Worm (Caenorhabditis elegans) whole organism, L4 larva: ENCODE data around the gene ifas-1.

ENCODE experiments used
- F44E2.7 ChIP-seq: fragments of 200-800 bp; sonication (Bioruptor generic); IDR thresholded peaks from 2 replicates; pipeline ENCODE4 v2.1.2; 2022; ENCODE audit warnings: missing genetic modification characterization, missing compliant biosample characterization
- T26A8.4 ChIP-seq: fragments of 200-800 bp; sonication (Bioruptor generic); IDR thresholded peaks from 2 replicates; pipeline ENCODE4 v1.3.6; 2022; ENCODE audit warnings: missing genetic modification characterization, missing compliant biosample characterization
- Y75B8A.6 ChIP-seq: fragments of 200-800 bp; sonication (Bioruptor generic); IDR thresholded peaks from 2 replicates; pipeline ENCODE4 v1.3.6; 2022; ENCODE audit warnings: missing genetic modification reagents, missing genetic modification characterization, missing compliant biosample characterization
- ZK546.5 ChIP-seq, 2 experiments: sonication (generic microtip); optimal IDR thresholded peaks; 2 replicates each; lab custom pipeline; 2017; ENCODE audit warnings: missing biosample characterization in 2 of 2, missing genetic modification characterization in 2 of 2
- aha-1 ChIP-seq: fragments of 150-350 bp; peaks from one replicate; lab custom pipeline; 2014; ENCODE audit warnings: missing biosample characterization, missing genetic modification characterization
- arid-1 ChIP-seq: fragments of 200-800 bp; sonication (Bioruptor generic); conservative IDR thresholded peaks from 2 replicates; pipeline ENCODE4 v1.3.6; 2022; ENCODE audit warnings: missing genetic modification reagents, missing genetic modification characterization, missing compliant biosample characterization
- ceh-62 ChIP-seq: sonication (generic microtip); optimal IDR thresholded peaks from 2 replicates; lab custom pipeline; 2017; ENCODE audit warnings: missing biosample characterization, missing genetic modification characterization
- daf-8 ChIP-seq: fragments of 200-800 bp; sonication (Bioruptor generic); IDR thresholded peaks from 2 replicates; pipeline ENCODE4 v1.3.6; 2022; ENCODE audit warnings: missing genetic modification characterization, missing compliant biosample characterization
- dmd-6 ChIP-seq: fragments of 200-800 bp; sonication (Bioruptor generic); IDR thresholded peaks from 2 replicates; pipeline ENCODE4 v1.3.6; 2022; ENCODE audit warnings: missing genetic modification reagents, missing genetic modification characterization, missing compliant biosample characterization
- duxl-1 ChIP-seq: sonication (generic microtip); optimal IDR thresholded peaks from 2 replicates; lab custom pipeline; 2016; ENCODE audit warnings: mild to moderate bottlenecking, missing genetic modification characterization, moderate library complexity, missing compliant biosample characterization; ENCODE audit not compliant: poor library complexity
- fkh-10 ChIP-seq: fragments of 150-350 bp; optimal IDR thresholded peaks from 2 replicates; lab custom pipeline; 2014; ENCODE audit warnings: missing biosample characterization, missing genetic modification reagents, missing genetic modification characterization
- jun-1 ChIP-seq: fragments of 150-350 bp; optimal IDR thresholded peaks from 2 replicates; lab custom pipeline; 2014; ENCODE audit warnings: missing biosample characterization, missing genetic modification reagents, missing genetic modification characterization
- lim-7 ChIP-seq: fragments of 200-800 bp; sonication (Bioruptor generic); IDR thresholded peaks from 2 replicates; pipeline ENCODE4 v1.3.6; 2022; ENCODE audit warnings: missing genetic modification characterization, missing compliant biosample characterization
- lin-13 ChIP-seq: fragments of 150-350 bp; optimal IDR thresholded peaks from 2 replicates; lab custom pipeline; 2014; ENCODE audit warnings: missing biosample characterization, missing genetic modification reagents, missing genetic modification characterization
- madf-9 ChIP-seq: fragments of 200-800 bp; sonication (Bioruptor generic); conservative IDR thresholded peaks from 2 replicates; pipeline ENCODE4 v1.3.6; 2022; ENCODE audit warnings: missing genetic modification reagents, missing genetic modification characterization, missing compliant biosample characterization
- mxl-3 ChIP-seq: fragments of 200-800 bp; sonication (Bioruptor generic); optimal IDR thresholded peaks from 2 replicates; lab custom pipeline; 2018; ENCODE audit warnings: mild to moderate bottlenecking, missing genetic modification characterization, missing compliant biosample characterization
- nhr-25 ChIP-seq: sonication (generic microtip); optimal IDR thresholded peaks from 2 replicates; lab custom pipeline; 2017; ENCODE audit warnings: missing genetic modification characterization, mild to moderate bottlenecking, missing compliant biosample characterization, antibody characterized with exemption, moderate library complexity, borderline replicate concordance; ENCODE audit not compliant: insufficient read depth
- nhr-77 ChIP-seq: fragments of 150-350 bp; optimal IDR thresholded peaks from 2 replicates; lab custom pipeline; 2014; ENCODE audit warnings: missing biosample characterization, missing genetic modification characterization
- php-3 ChIP-seq: fragments of 200-800 bp; sonication (Bioruptor generic); IDR thresholded peaks from 2 replicates; pipeline ENCODE4 v1.3.6; 2022; ENCODE audit warnings: missing genetic modification reagents, missing genetic modification characterization, missing compliant biosample characterization
- rbr-2 ChIP-seq: sonication (generic microtip); optimal IDR thresholded peaks from 2 replicates; lab custom pipeline; 2016; ENCODE audit warnings: missing genotype, missing genetic modification characterization, missing compliant biosample characterization
- saeg-2 ChIP-seq: fragments of 200-800 bp; sonication (Bioruptor generic); IDR thresholded peaks from 2 replicates; pipeline ENCODE4 v1.3.6; 2022; ENCODE audit warnings: missing genetic modification reagents, missing genetic modification characterization, missing compliant biosample characterization
- set-16 ChIP-seq: fragments of 200-800 bp; sonication (Bioruptor generic); IDR thresholded peaks from 2 replicates; pipeline ENCODE4 v1.3.6; 2022; ENCODE audit warnings: missing genetic modification reagents, missing genetic modification characterization, missing compliant biosample characterization
- snpc-4 ChIP-seq: fragments of 150-350 bp; optimal IDR thresholded peaks from 2 replicates; lab custom pipeline; 2014; ENCODE audit warnings: missing biosample characterization, missing genetic modification characterization
- tra-1 ChIP-seq: fragments of 200-800 bp; sonication (Bioruptor generic); IDR thresholded peaks from 2 replicates; pipeline ENCODE4 v1.3.6; 2022; ENCODE audit warnings: missing genetic modification reagents, missing genetic modification characterization, missing compliant biosample characterization
- unc-62 ChIP-seq, 3 experiments: fragments of 150-350 bp in 1 of 3; sonication (generic microtip); optimal IDR thresholded peaks in 2 of 3; peaks in 1 of 3; 1 replicate in 1 of 3; 2 replicates in 2 of 3; lab custom pipeline; 2014 to 2017; ENCODE audit warnings: missing biosample characterization in 3 of 3, missing genetic modification characterization in 3 of 3, missing genetic modification reagents in 3 of 3, missing genotype in 1 of 3
- vab-7 ChIP-seq: fragments of 200-800 bp; sonication (Bioruptor generic); IDR thresholded peaks from 2 replicates; pipeline ENCODE4 v1.3.6; 2022; ENCODE audit warnings: missing genetic modification reagents, missing genetic modification characterization, missing compliant biosample characterization
- zag-1 ChIP-seq: fragments of 150-350 bp; optimal IDR thresholded peaks from 2 replicates; lab custom pipeline; 2014; ENCODE audit warnings: missing biosample characterization, missing genetic modification characterization
- zip-11 ChIP-seq: fragments of 200-800 bp; sonication (Bioruptor generic); IDR thresholded peaks from 2 replicates; pipeline ENCODE4 v1.3.6; 2022; ENCODE audit warnings: missing genetic modification characterization, missing compliant biosample characterization
- ztf-11 ChIP-seq: fragments of 150-350 bp; optimal IDR thresholded peaks from 2 replicates; lab custom pipeline; 2014; ENCODE audit warnings: missing biosample characterization, missing genetic modification characterization
- ztf-7 ChIP-seq: fragments of 150-350 bp; optimal IDR thresholded peaks from 2 replicates; lab custom pipeline; 2014; ENCODE audit warnings: missing biosample characterization, missing genetic modification characterization

ifas-1 gene

DNA sequence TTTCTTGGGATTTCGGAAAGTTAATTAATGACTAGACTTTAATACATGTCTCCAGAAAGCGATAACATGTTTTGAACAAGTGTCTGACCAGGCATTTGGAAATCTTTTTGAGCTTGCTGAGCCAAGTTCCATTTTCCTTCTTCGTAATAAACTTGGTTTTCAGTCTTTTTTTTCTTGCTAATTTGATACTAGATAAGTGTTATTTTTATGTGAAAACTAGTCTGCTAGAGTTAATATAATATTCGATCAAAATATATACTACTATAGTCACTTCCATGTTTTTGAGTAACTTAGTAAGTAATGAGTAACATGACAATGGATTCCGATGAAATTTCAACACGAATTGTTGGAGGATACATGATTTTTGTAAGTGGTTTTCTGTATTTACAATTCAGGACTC is 20.7 kb upstream of the ifas-1 start, which contains the start of gene srx-110:
srx-110 (plus strand) TSS at position 301 of the 400 bp plus-strand sequence.
- TF ChIP-seq madf-9 (GFP tag; lab: Robert Waterston, UW): no peak
- no peak for TF ChIP-seq dmd-6 (GFP tag; lab: Robert Waterston, UW)
- TF ChIP-seq F44E2.7: no peak
- no peak for TF ChIP-seq ztf-11
- TF ChIP-seq unc-62 (GFP tag; optimal IDR thresholded peaks at IDR 0.05 in 1 of 2; lab: Kevin White, UChicago): peak in 1 of 2 experiments; percentile 17
- TF ChIP-seq unc-62 (tag; optimal IDR thresholded peaks at IDR 0.05; lab: Kevin White, UChicago): no peak
- TF ChIP-seq, all 104 proteins: peak for 1

DNA sequence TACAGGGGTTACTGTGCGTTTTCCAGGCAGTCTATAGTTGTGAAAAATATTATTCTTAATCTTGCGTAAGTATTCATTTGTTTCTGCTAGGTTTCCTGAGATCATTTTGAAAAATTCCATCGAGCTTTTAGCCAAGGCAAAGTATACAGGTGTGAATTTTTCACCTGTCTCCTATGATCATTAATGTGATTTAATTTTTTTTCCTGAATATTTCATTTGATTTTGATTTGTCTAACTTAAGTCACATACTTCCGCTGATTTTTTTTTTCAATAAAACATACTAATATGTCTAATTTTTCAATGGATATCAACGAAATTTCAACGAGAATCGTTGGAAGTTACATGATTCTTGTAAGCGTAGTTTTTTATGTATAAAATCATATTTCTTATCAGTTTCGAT is 16.8 kb upstream of the ifas-1 start, which contains the start of gene srx-108:
srx-108 (plus strand) TSS at position 301 of the 400 bp plus-strand sequence.
- no peak for TF ChIP-seq lim-7 (GFP tag; lab: Robert Waterston, UW)

DNA sequence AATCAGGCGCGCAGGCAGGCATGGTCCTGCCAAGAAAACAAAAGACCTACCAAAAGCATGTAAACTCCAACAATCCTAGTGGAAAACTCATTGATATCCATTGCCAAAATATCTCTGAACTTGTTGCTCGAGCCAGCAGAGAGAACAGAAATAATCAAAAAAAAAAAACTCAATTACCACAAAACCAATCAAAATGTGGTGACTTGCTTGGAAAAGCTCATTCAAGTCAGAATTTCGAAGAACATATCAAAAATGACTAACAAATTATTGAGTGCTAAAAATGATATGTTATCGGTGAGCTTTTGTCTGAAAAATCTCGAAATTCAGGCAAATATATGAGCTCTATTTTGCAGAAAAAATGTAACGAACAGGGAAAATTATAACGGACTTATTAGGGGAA is 12.8 kb upstream of the ifas-1 start, which contains the start of gene srx-105:
srx-105 (minus strand) TSS at position 101 of the 400 bp plus-strand sequence.
- no peak for TF ChIP-seq saeg-2 (GFP tag; lab: Robert Waterston, UW)
- TF ChIP-seq nhr-77 (tag; lab: Kevin White, UChicago): no peak
- no peak for TF ChIP-seq lim-7 (GFP tag; lab: Robert Waterston, UW)
- no peak for TF ChIP-seq T26A8.4 (GFP tag; lab: Robert Waterston, UW)
- TF ChIP-seq vab-7 (GFP tag; lab: Robert Waterston, UW): no peak
- TF ChIP-seq mxl-3 (GFP tag; lab: Kevin White, UChicago): no peak
- no peak for TF ChIP-seq tra-1 (GFP tag; lab: Robert Waterston, UW)
- no peak for TF ChIP-seq set-16 (GFP tag; lab: Robert Waterston, UW)
- TF ChIP-seq snpc-4 (tag; lab: Kevin White, UChicago): no peak
- no peak for TF ChIP-seq dmd-6 (GFP tag; lab: Robert Waterston, UW)
- TF ChIP-seq daf-8 (GFP tag; lab: Robert Waterston, UW): no peak
- TF ChIP-seq ztf-7 (tag; lab: Kevin White, UChicago): no peak
- no peak for TF ChIP-seq php-3 (GFP tag; lab: Robert Waterston, UW)

ce11 chrII:3699591-3699990 is 11.1 kb upstream of the ifas-1 start, which contains the start of gene srx-104:
TSS of gene srx-104 (minus strand) at chrII:3699691.
- TF ChIP-seq ceh-62 (tag; lab: Kevin White, UChicago) (no peak), Y75B8A.6 (GFP tag; lab: Robert Waterston, UW) (no peak), duxl-1 (no peak), nhr-77 (tag; lab: Kevin White, UChicago) (no peak), T26A8.4 (GFP tag; lab: Robert Waterston, UW) (no peak), nhr-25 (no peak), fkh-10 (GFP tag; lab: Kevin White, UChicago) (no peak), rbr-2 (no peak)

ce11 chrII:3694664-3695063 is 6.1 kb upstream of the ifas-1 start, which contains the start of gene srx-102:
TSS of gene srx-102 (minus strand) at chrII:3694764.
- TF ChIP-seq zip-11 (GFP tag; lab: Robert Waterston, UW) (no peak), lin-13 (GFP tag; lab: Kevin White, UChicago) (no peak), nhr-77 (tag; lab: Kevin White, UChicago) (no peak), zag-1 (tag; lab: Kevin White, UChicago) (no peak), unc-62 (GFP tag; optimal IDR thresholded peaks at IDR 0.05 in 1 of 2; lab: Kevin White, UChicago) (peak in 1 of 2 experiments; percentile 45), unc-62 (tag; optimal IDR thresholded peaks at IDR 0.05; lab: Kevin White, UChicago) (no peak), jun-1 (tag; lab: Kevin White, UChicago) (no peak), ZK546.5 (tag; optimal IDR thresholded peaks at IDR 0.05; lab: Kevin White, UChicago) (no peak), arid-1 (no peak)

DNA sequence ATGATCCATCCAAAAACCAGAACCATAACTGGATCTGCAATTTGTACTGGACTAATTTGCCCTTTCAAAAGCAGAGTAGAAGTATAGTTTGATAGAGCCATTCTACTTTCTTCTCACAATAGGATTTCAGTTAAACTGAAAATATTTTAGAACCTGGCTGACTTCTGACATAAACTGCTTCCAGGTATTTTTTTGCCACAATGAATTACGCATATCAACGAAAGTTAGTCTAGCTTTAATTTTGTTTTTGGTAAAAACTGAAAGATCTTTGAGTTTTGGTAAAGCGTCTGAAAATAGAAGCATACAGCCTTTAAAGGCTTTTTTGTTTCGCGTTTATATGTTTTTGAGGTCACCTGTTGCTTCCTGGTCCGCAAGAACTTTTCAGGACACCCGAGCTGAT is 2.1 kb upstream of the ifas-1 start, which contains the start of gene srx-101:
srx-101 (minus strand) TSS at position 101 of the 400 bp plus-strand sequence.
- peak; percentile 34 for TF ChIP-seq aha-1 (tag; lab: Kevin White, UChicago)
- no peak for TF ChIP-seq T26A8.4 (GFP tag; lab: Robert Waterston, UW)
